Worm (Caenorhabditis elegans): Measurements from ENCODE around the gene fbxb-2.

The fbxb-2 gene

ce11 chrV:19212354-19212753, 24.8 kb downstream of the fbxb-2 start:
- TF ChIP-seq ztf-29 (GFP tag; IDR thresholded peaks at IDR 0.05) (no peak), flt-1 (GFP tag; IDR thresholded peaks at IDR 0.05) (no peak), klf-2 (GFP tag; conservative IDR thresholded peaks at IDR 0.05) (no peak), ztf-23 (GFP tag; IDR thresholded peaks at IDR 0.05) (no peak), cog-1 (tag; optimal IDR thresholded peaks at IDR 0.05) (no peak), tab-1 (GFP tag; IDR thresholded peaks at IDR 0.05) (no peak), T22C8.4 (GFP tag; IDR thresholded peaks at IDR 0.05) (no peak), med-1 (GFP tag; optimal IDR thresholded peaks at IDR 0.05; ENCODE audit: insufficient read depth) (no peak), ref-1 (GFP tag; conservative IDR thresholded peaks at IDR 0.05) (no peak)

DNA sequence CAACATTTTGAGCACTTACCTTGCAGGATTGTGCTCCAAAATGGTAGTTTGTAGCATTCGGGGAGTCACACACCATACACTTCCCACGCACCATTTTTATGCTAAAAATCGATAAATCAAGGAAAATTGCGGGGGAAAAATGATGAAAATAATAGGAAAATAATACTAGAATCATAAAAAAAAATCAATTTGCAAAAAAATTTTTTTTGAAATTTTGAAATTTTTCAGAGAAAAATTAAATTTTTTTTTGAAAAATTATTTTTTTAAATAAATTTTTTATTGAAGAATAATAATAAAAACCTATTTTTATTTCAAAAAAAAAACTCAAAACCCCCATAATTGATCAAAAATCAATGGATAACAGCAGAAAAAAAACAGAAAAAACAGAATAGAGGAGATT, 25.3 kb downstream of the fbxb-2 start, which contains the start of gene nhr-79:
TSS of gene nhr-79 (minus strand) at position 101 of the 400 bp plus-strand sequence.
- TF ChIP-seq tab-1 (GFP tag; IDR thresholded peaks at IDR 0.05) = no peak
- TF ChIP-seq klf-2 (GFP tag; conservative IDR thresholded peaks at IDR 0.05) = no peak
- no peak for TF ChIP-seq T22C8.4 (GFP tag; IDR thresholded peaks at IDR 0.05)
- TF ChIP-seq flt-1 (GFP tag; IDR thresholded peaks at IDR 0.05) = no peak
- TF ChIP-seq ztf-29 (GFP tag; IDR thresholded peaks at IDR 0.05) = no peak
- no peak for TF ChIP-seq cog-1 (tag; optimal IDR thresholded peaks at IDR 0.05)
- no peak for TF ChIP-seq med-1 (GFP tag; optimal IDR thresholded peaks at IDR 0.05; ENCODE audit: insufficient read depth)
- no peak for TF ChIP-seq ztf-23 (GFP tag; IDR thresholded peaks at IDR 0.05)
- no peak for TF ChIP-seq ref-1 (GFP tag; conservative IDR thresholded peaks at IDR 0.05)

DNA sequence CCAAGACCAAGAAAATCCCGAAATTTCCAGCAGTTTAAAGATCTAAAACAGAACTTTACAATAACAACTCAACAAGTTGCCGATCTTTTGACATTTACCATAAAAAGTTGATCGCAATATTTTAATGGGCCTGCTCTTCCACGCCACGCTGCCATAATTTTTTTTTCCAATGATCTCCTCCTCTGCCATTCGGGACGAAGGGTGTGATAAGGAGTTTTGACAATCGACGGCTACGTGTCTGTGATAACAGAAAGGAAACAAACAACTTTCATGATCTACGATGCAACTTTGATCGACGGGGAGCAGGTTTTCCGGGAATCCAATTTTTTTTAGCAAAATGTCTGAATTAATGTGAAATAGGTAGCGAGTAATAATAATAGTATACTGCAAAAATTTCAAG, 30.2 kb downstream of the fbxb-2 start:
- TF ChIP-seq T22C8.4 (GFP tag; IDR thresholded peaks at IDR 0.05) (no peak), cog-1 (tag; optimal IDR thresholded peaks at IDR 0.05) (no peak), ref-1 (GFP tag; conservative IDR thresholded peaks at IDR 0.05) (no peak), ztf-23 (GFP tag; IDR thresholded peaks at IDR 0.05) (no peak), med-1 (GFP tag; optimal IDR thresholded peaks at IDR 0.05; ENCODE audit: insufficient read depth) (no peak)

DNA sequence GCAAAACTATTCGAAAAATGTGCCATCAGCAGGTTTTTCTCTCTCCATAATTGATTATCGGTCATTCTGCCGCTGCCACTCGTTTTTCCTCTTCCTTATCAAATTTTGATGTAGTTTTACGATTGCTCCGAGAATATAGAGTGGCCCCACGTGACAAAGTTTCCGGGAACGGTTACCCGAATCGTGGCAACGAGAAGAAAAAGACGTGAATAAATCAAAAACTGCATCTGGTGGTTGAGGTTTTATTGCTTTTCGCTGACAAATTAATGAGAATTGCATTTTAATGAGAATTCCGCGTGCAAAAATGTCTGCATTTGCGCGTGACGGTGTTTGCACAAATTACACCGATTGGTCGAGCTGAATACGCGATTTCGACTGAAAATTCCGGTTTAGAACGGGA, 31.7 kb downstream of the fbxb-2 start:
- no peak for TF ChIP-seq ztf-29 (GFP tag; IDR thresholded peaks at IDR 0.05)
- TF ChIP-seq T22C8.4 (GFP tag; IDR thresholded peaks at IDR 0.05) = no peak
- TF ChIP-seq ref-1 (GFP tag; conservative IDR thresholded peaks at IDR 0.05) = no peak
- no peak for TF ChIP-seq ztf-23 (GFP tag; IDR thresholded peaks at IDR 0.05)
- TF ChIP-seq tab-1 (GFP tag; IDR thresholded peaks at IDR 0.05) = no peak

- TF ChIP-seq med-1 (GFP tag; optimal IDR thresholded peaks at IDR 0.05; ENCODE audit: insufficient read depth) (no peak), ztf-23 (GFP tag; IDR thresholded peaks at IDR 0.05) (no peak), ztf-29 (GFP tag; IDR thresholded peaks at IDR 0.05) (no peak), flt-1 (GFP tag; IDR thresholded peaks at IDR 0.05) (no peak), cog-1 (tag; optimal IDR thresholded peaks at IDR 0.05) (no peak), T22C8.4 (GFP tag; IDR thresholded peaks at IDR 0.05) (no peak), tab-1 (GFP tag; IDR thresholded peaks at IDR 0.05) (no peak), klf-2 (GFP tag; conservative IDR thresholded peaks at IDR 0.05) (no peak), ref-1 (GFP tag; conservative IDR thresholded peaks at IDR 0.05) (no peak)
Measured at ce11 chrV:19203299-19203698, 33.8 kb downstream of the fbxb-2 start, which contains the start of gene Y39B6A.1. Y39B6A.1 (minus strand) TSS chrV:19203607.

DNA sequence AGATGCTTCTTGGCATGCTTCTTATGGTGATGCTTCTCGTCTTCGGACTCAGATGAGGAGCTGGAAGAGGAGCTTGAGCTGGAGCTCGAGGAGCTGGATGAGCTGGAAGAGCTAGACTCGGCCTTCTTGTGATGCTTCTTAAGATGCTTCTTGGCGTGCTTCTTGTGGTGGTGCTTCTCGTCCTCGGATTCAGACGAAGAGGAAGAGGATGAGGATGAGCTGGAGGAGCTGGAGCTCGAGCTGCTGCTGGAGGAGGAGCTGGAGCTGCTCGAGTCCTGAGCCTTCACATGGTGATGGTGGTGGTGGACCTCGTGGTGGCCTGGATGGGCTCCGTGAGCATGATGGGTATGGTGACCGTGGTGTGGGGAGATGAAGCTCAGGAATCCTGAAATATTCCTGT, 34.3 kb downstream of the fbxb-2 start:
- TF ChIP-seq klf-2 (GFP tag; conservative IDR thresholded peaks at IDR 0.05) (no peak), ztf-29 (GFP tag; IDR thresholded peaks at IDR 0.05) (no peak), ref-1 (GFP tag; conservative IDR thresholded peaks at IDR 0.05) (no peak), cog-1 (tag; optimal IDR thresholded peaks at IDR 0.05) (no peak), flt-1 (GFP tag; IDR thresholded peaks at IDR 0.05) (no peak), T22C8.4 (GFP tag; IDR thresholded peaks at IDR 0.05) (no peak), tab-1 (GFP tag; IDR thresholded peaks at IDR 0.05) (no peak), ztf-23 (GFP tag; IDR thresholded peaks at IDR 0.05) (no peak), med-1 (GFP tag; optimal IDR thresholded peaks at IDR 0.05; ENCODE audit: insufficient read depth) (no peak)

- TF ChIP-seq cog-1 (tag; optimal IDR thresholded peaks at IDR 0.05) (no peak), klf-2 (GFP tag; conservative IDR thresholded peaks at IDR 0.05) (no peak), ref-1 (GFP tag; conservative IDR thresholded peaks at IDR 0.05) (no peak), T22C8.4 (GFP tag; IDR thresholded peaks at IDR 0.05) (no peak), tab-1 (GFP tag; IDR thresholded peaks at IDR 0.05) (no peak), flt-1 (GFP tag; IDR thresholded peaks at IDR 0.05) (no peak), ztf-23 (GFP tag; IDR thresholded peaks at IDR 0.05) (no peak), med-1 (GFP tag; optimal IDR thresholded peaks at IDR 0.05; ENCODE audit: insufficient read depth) (no peak), ztf-29 (GFP tag; IDR thresholded peaks at IDR 0.05) (no peak)
Measured at ce11 chrV:19201190-19201589, 35.9 kb downstream of the fbxb-2 start.

ce11 chrV:19189963-19190597, 47.0 kb downstream of the fbxb-2 start, which contains the start of the genes Y39B6A.3 and pph-5:
Y39B6A.3 (minus strand) TSS chrV:19190013.
pph-5 (plus strand) TSS chrV:19190547.
- no peak for TF ChIP-seq T22C8.4 (GFP tag; IDR thresholded peaks at IDR 0.05)
- TF ChIP-seq cog-1 (tag; optimal IDR thresholded peaks at IDR 0.05) = no peak
- no peak for TF ChIP-seq klf-2 (GFP tag; conservative IDR thresholded peaks at IDR 0.05)
- TF ChIP-seq ref-1 (GFP tag; conservative IDR thresholded peaks at IDR 0.05) = no peak
- TF ChIP-seq ztf-29 (GFP tag; IDR thresholded peaks at IDR 0.05) = no peak
- no peak for TF ChIP-seq tab-1 (GFP tag; IDR thresholded peaks at IDR 0.05)
- no peak for TF ChIP-seq ztf-23 (GFP tag; IDR thresholded peaks at IDR 0.05)
- no peak for TF ChIP-seq med-1 (GFP tag; optimal IDR thresholded peaks at IDR 0.05; ENCODE audit: insufficient read depth)
- TF ChIP-seq flt-1 (GFP tag; IDR thresholded peaks at IDR 0.05) = no peak

Measured in whole organism, midembryonic.